Fruit fly (Drosophila melanogaster) whole organism, larva: ENCODE results near the gene CG7382.
A peak's percentile ranks its signal among the peaks of the same experiment; 100 is the strongest.

Source experiments
- noc ChIP-seq: fragments of 200-800 bp; sonication (Bioruptor generic); optimal IDR thresholded peaks from 3 replicates; lab custom pipeline; 2019; ENCODE audit warnings: missing biosample characterization, mild to moderate bottlenecking, missing genetic modification characterization, moderate library complexity

The CG7382 gene

DNA sequence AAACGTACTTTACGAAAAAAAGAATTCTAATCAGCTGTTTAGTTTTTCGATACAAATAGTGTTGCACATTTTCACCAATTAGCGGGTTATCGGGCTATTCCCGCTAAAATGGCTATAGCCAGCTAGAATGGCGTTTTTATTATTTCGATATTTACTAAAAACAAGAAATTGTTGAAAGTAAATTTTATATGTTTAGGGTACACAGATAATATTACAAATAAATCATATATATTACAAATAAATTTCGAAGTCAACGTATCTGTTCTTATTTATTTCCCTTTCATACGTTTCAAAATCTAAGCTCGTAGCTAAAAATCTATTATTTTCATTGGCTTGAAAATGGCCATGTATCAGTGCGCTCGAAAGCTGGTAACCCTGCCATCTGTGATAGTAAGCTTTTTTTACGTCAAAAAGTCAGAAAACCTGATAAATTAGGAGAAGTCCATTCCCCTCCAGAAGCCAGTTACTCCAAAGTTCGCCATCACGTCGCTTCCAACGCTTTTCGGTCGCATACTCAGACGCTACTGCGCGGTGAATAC is at the start of gene CG7382, which contains the start of gene cl:
Gene CG7382, minus strand, starts transcription at position 51 of the 539 bp plus-strand sequence.
Gene cl, plus strand, starts transcription at position 290 of the 539 bp plus-strand sequence.
- no peak for TF ChIP-seq noc (tag; lab: Kevin White, UChicago)

DNA sequence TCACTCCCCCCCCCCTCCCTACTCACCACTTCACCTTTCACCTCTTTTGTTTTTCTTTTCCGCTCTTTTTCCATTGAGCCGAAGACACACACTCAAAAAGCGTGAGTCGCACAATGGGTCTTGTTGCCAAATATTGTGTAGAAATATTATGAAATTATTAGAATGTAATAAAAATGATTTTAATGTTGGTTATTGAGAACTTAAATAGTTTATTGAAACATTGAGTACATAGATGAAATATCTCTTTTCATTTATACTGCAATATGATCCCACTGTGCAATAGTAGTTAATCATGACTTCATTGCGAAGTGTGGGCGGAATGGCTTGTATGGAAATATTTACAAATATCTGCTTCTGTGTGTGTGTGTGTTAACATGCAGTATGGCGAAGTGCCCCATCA is 47.4 kb upstream of the CG7382 start:
- TF ChIP-seq noc (tag; lab: Kevin White, UChicago) = no peak

dm6 chr2L:5558809-5559392 is 39.2 kb upstream of the CG7382 start, which contains the start of gene GluRIIB:
GluRIIB (plus strand) TSS chr2L:5559342.
- TF ChIP-seq noc (tag; lab: Kevin White, UChicago) = no peak

- TF ChIP-seq noc (tag; lab: Kevin White, UChicago) = no peak
Observed at dm6 chr2L:5554818-5555217, 35.1 kb upstream of the CG7382 start, which contains the start of gene GluRIIA. GluRIIA (plus strand) TSS chr2L:5555072.

dm6 chr2L:5553750-5554149 is 34.1 kb upstream of the CG7382 start, which contains the start of the genes CG14013 and CG14017:
CG14013 (minus strand) TSS chr2L:5553850.
CG14017 (plus strand) TSS chr2L:5553897.
- no peak for TF ChIP-seq noc (tag; lab: Kevin White, UChicago)

dm6 chr2L:5551538-5551937 is 31.8 kb upstream of the CG7382 start, which contains the start of gene CG18269:
CG18269 (plus strand) TSS chr2L:5551838.
- no peak for TF ChIP-seq noc (tag; lab: Kevin White, UChicago)

- no peak for TF ChIP-seq noc (tag; lab: Kevin White, UChicago)
Observed at dm6 chr2L:5550735-5551134, 31.0 kb upstream of the CG7382 start, which contains the start of gene CG14014. CG14014 (minus strand) TSS chr2L:5550835.

- peak; percentile 23 for TF ChIP-seq noc (tag; lab: Kevin White, UChicago)
Observed at dm6 chr2L:5547288-5547777, 27.6 kb upstream of the CG7382 start.

- no peak for TF ChIP-seq noc (tag; lab: Kevin White, UChicago)
Observed at dm6 chr2L:5546518-5547287, 27.0 kb upstream of the CG7382 start, which contains the start of gene Oscillin. Oscillin (plus strand) TSS chr2L:5547086.

dm6 chr2L:5546207-5546517 is 26.5 kb upstream of the CG7382 start:
- TF ChIP-seq noc (tag; lab: Kevin White, UChicago) = no peak

- TF ChIP-seq noc (tag; lab: Kevin White, UChicago) = peak; percentile 21
Observed at dm6 chr2L:5542944-5543515, 23.3 kb upstream of the CG7382 start.

dm6 chr2L:5541935-5542685 is 22.4 kb upstream of the CG7382 start, which contains the start of the genes Hel25E and Lam:
Hel25E (minus strand) TSS chr2L:5542314.
Lam (plus strand) TSS chr2L:5542480.
- no peak for TF ChIP-seq noc (tag; lab: Kevin White, UChicago)

DNA sequence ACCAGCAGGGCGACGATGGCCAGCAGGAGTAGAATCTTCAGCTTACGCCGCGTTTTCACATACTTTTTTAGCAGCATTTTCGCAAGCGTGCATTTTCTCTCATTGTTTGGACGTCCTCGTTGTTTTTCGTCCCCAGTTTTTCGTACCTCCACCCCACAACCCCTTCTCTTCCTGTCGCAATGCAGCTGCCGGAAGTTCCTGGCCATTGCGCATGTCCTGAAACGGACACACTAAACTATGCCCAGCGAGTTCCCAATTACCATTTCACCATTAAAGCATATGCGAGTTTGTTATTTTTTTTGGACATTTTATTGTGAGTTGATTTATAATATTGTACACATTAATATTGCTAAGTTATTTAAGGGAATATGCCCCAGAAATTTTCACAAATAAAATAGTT is 19.3 kb upstream of the CG7382 start, which contains the start of gene CG14015:
Gene CG14015, minus strand, starts transcription at position 163 of the 400 bp plus-strand sequence.
- no peak for TF ChIP-seq noc (tag; lab: Kevin White, UChicago)

DNA sequence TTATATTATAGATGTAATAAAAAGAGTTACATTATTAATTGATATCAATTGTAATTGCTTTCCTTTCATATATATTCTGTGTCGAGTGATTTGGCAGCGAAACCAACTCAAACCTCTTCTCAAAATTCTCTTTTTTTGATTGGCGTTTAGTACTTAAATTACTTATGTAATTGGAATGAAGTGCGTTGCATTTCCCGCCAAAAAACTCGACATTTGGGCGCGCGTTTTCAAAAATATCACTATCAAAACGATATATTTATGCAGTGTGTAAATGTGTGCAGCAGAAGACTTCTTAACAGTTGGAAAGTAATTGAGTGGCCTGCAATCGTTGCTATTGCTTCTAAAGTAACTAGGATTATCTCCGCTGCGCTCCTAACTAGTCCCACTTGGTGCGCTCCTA is 17.4 kb upstream of the CG7382 start:
- no peak for TF ChIP-seq noc (tag; lab: Kevin White, UChicago)

DNA sequence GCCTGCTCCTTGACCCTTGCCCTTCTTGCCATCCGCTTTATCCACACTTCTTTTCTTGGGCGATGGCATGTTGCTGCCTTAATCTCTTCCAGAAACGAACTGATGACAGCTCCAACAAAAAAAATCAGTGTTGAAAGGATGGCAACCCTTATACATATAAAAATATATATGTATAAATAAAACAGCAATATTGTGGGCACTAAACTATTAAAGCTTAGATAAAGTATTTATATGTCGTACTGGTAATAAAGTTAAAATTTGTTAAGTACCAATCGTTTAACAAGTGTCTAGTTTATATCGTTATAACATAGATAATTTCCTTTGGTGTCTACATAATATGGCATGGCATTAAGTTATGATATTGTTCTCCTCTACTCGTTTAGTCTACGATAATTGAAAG is 17.0 kb upstream of the CG7382 start, which contains the start of gene tomb:
Gene tomb, minus strand, starts transcription at position 101 of the 400 bp plus-strand sequence.
- no peak for TF ChIP-seq noc (tag; lab: Kevin White, UChicago)
